Worm (Caenorhabditis elegans): ENCODE measurements around the gene R11D1.2.

Gene R11D1.2

ce11 chrV:12759660-12760059 is 51.3 kb downstream of the R11D1.2 start, which contains the start of gene papl-1:
papl-1 (minus strand) TSS chrV:12759760.
- TF ChIP-seq lin-39 (tag; optimal IDR thresholded peaks at IDR 0.05) (no peak), nhr-23 (tag; optimal IDR thresholded peaks at IDR 0.05) (no peak), lsy-2 (tag; optimal IDR thresholded peaks at IDR 0.05) (no peak), ceh-82 (tag; optimal IDR thresholded peaks at IDR 0.05) (no peak), sem-4 (tag; optimal IDR thresholded peaks at IDR 0.05) (no peak), lin-13 (GFP tag; optimal IDR thresholded peaks at IDR 0.05) (no peak), unc-39 (tag; optimal IDR thresholded peaks at IDR 0.05) (no peak), alr-1 (tag; optimal IDR thresholded peaks at IDR 0.05) (no peak), ztf-1 (GFP tag; conservative IDR thresholded peaks at IDR 0.05) (no peak), dmd-4 (tag; optimal IDR thresholded peaks at IDR 0.05) (no peak)

Data from whole organism, L2 larva.